Fruit fly (Drosophila melanogaster): ENCODE results near the gene CG34012.

dm6 chr3L:11092610-11092961 lies 16.7 kb downstream of the CG34012 start:
- no peak for TF ChIP-seq CG15479 (GFP tag; optimal IDR thresholded peaks at IDR 0.05)
- TF ChIP-seq Dek (tag; optimal IDR thresholded peaks at IDR 0.05): no peak
- no peak for TF ChIP-seq ci (GFP tag; IDR thresholded peaks at IDR 0.05)
- TF ChIP-seq CG9876 (GFP tag; optimal IDR thresholded peaks at IDR 0.05): no peak
- TF ChIP-seq her (GFP tag; optimal IDR thresholded peaks at IDR 0.05): no peak
- no peak for TF ChIP-seq inv (GFP tag; IDR thresholded peaks at IDR 0.05; ENCODE audit: partially characterized antibody)
